Worm (Caenorhabditis elegans) whole organism, L4 larva: ENCODE measurements around the gene C33A12.19.

Experiments
- R02D3.7 ChIP-seq: fragments of 150-350 bp; sonication (generic microtip); optimal IDR thresholded peaks from 3 replicates; lab custom pipeline; 2014; ENCODE audit warnings: missing biosample characterization, missing genetic modification characterization
- aha-1 ChIP-seq: fragments of 150-350 bp; peaks from one replicate; lab custom pipeline; 2014; ENCODE audit warnings: missing biosample characterization, missing genetic modification characterization
- lin-1 ChIP-seq: fragments of 200-800 bp; sonication (Bioruptor generic); IDR thresholded peaks from 2 replicates; pipeline ENCODE4 v1.3.6; 2022; ENCODE audit warnings: missing genetic modification reagents, missing genetic modification characterization, missing compliant biosample characterization
- lir-3 ChIP-seq: sonication (generic microtip); optimal IDR thresholded peaks from 2 replicates; lab custom pipeline; 2016; ENCODE audit warnings: mild to moderate bottlenecking, missing genetic modification characterization, missing compliant biosample characterization
- lsy-2 ChIP-seq, 2 experiments: fragments of 150-350 bp in 1 of 2; sonication (generic microtip) in 1 of 2; optimal IDR thresholded peaks; 2 replicates each; lab custom pipeline; 2014 to 2017; ENCODE audit warnings: missing biosample characterization in 2 of 2, missing genetic modification characterization in 2 of 2
- mdl-1 ChIP-seq, 2 experiments: fragments of 150-350 bp in 1 of 2; sonication (generic microtip) in 1 of 2; optimal IDR thresholded peaks; 2 replicates each; lab custom pipeline; 2014 to 2017; ENCODE audit warnings: missing biosample characterization in 2 of 2, missing genetic modification characterization in 2 of 2
- mes-2 ChIP-seq: sonication (generic microtip); optimal IDR thresholded peaks from 2 replicates; lab custom pipeline; 2016; ENCODE audit warnings: missing genotype, mild to moderate bottlenecking, missing genetic modification characterization, missing compliant biosample characterization; ENCODE audit not compliant: poor library complexity, severe bottlenecking
- nhr-48 ChIP-seq: sonication (generic microtip); optimal IDR thresholded peaks from 2 replicates; lab custom pipeline; 2016; ENCODE audit warnings: mild to moderate bottlenecking, missing genetic modification characterization, missing compliant biosample characterization
- snpc-4 ChIP-seq: fragments of 150-350 bp; optimal IDR thresholded peaks from 2 replicates; lab custom pipeline; 2014; ENCODE audit warnings: missing biosample characterization, missing genetic modification characterization
- unc-62 ChIP-seq, 3 experiments: fragments of 150-350 bp in 1 of 3; sonication (generic microtip); optimal IDR thresholded peaks in 2 of 3; peaks in 1 of 3; 1 replicate in 1 of 3; 2 replicates in 2 of 3; lab custom pipeline; 2014 to 2017; ENCODE audit warnings: missing biosample characterization in 3 of 3, missing genetic modification characterization in 3 of 3, missing genetic modification reagents in 3 of 3, missing genotype in 1 of 3
- zag-1 ChIP-seq: fragments of 150-350 bp; optimal IDR thresholded peaks from 2 replicates; lab custom pipeline; 2014; ENCODE audit warnings: missing biosample characterization, missing genetic modification characterization
- zip-11 ChIP-seq: fragments of 200-800 bp; sonication (Bioruptor generic); IDR thresholded peaks from 2 replicates; pipeline ENCODE4 v1.3.6; 2022; ENCODE audit warnings: missing genetic modification characterization, missing compliant biosample characterization

- TF ChIP-seq mdl-1 (tag; optimal IDR thresholded peaks at IDR 0.05; lab: Kevin White, UChicago), result peak in 1 of 2 experiments; percentile 72
- TF ChIP-seq R02D3.7 (tag; lab: Kevin White, UChicago), result no peak
- TF ChIP-seq nhr-48 (tag; lab: Kevin White, UChicago), result peak; percentile 83
- TF ChIP-seq lir-3 (tag; lab: Kevin White, UChicago), result no peak
- peak in 1 of 2 experiments; percentile 51 for TF ChIP-seq lsy-2 (tag; optimal IDR thresholded peaks at IDR 0.05; lab: Kevin White, UChicago)
- TF ChIP-seq aha-1 (tag; lab: Kevin White, UChicago), result peak; percentile 94
- TF ChIP-seq lin-1, result no peak; the same call in 1 of the 2 replicates
- TF ChIP-seq snpc-4 (tag; lab: Kevin White, UChicago), result peak; percentile 67
- no peak for TF ChIP-seq zip-11
- TF ChIP-seq unc-62 (GFP tag; optimal IDR thresholded peaks at IDR 0.05 in 1 of 2; lab: Kevin White, UChicago), result no peak
- no peak for TF ChIP-seq unc-62 (tag; optimal IDR thresholded peaks at IDR 0.05; lab: Kevin White, UChicago)
- no peak for TF ChIP-seq zag-1 (tag; lab: Kevin White, UChicago)
- peak; percentile 45 for TF ChIP-seq mes-2 (tag; lab: Kevin White, UChicago)
Observed at ce11 chrIV:9513360-9513777, 3.4 kb upstream of the C33A12.19 start.
